Fruit fly (Drosophila melanogaster): Measurements from ENCODE around the gene CG15394.

The CG15394 gene

dm6 chr2L:2627507-2627906, 35.8 kb downstream of the CG15394 start:
- TF ChIP-seq CG17801 (GFP tag; optimal IDR thresholded peaks at IDR 0.05; ENCODE audit: partially characterized antibody): no peak

dm6 chr2L:2628760-2629159, 37.1 kb downstream of the CG15394 start:
- TF ChIP-seq CG17801 (GFP tag; optimal IDR thresholded peaks at IDR 0.05; ENCODE audit: partially characterized antibody): no peak

- no peak for TF ChIP-seq CG17801 (GFP tag; optimal IDR thresholded peaks at IDR 0.05; ENCODE audit: partially characterized antibody)
Observed at dm6 chr2L:2636326-2637001, 44.8 kb downstream of the CG15394 start.

- TF ChIP-seq CG17801 (GFP tag; optimal IDR thresholded peaks at IDR 0.05; ENCODE audit: partially characterized antibody): no peak
Observed at dm6 chr2L:2637002-2637377, 45.3 kb downstream of the CG15394 start.

Measured in ovary, adult (tissue).